Fruit fly (Drosophila melanogaster) whole organism, pupa: ENCODE measurements around the gene side-III.
A peak's percentile ranks its signal among the peaks of the same experiment; 100 is the strongest.

ENCODE experiments used
- CG10348 ChIP-seq: fragments of 200-800 bp; sonication (Bioruptor generic); IDR thresholded peaks from 2 replicates; pipeline ENCODE4 v1.3.6; 2022; ENCODE audit warnings: missing biosample characterization, missing genetic modification characterization
- CG12605 ChIP-seq: fragments of 200-800 bp; sonication (Bioruptor generic); IDR thresholded peaks from 2 replicates; pipeline ENCODE4 v1.3.6; 2022; ENCODE audit warnings: missing biosample characterization, missing genetic modification characterization
- CG13204 ChIP-seq: fragments of 200-800 bp; sonication (Bioruptor generic); optimal IDR thresholded peaks from 2 replicates; lab custom pipeline; 2018; ENCODE audit warnings: missing biosample characterization, mild to moderate bottlenecking, missing genetic modification characterization, moderate library complexity
- CG14655 ChIP-seq: fragments of 200-800 bp; sonication (Bioruptor generic); optimal IDR thresholded peaks from 3 replicates; lab custom pipeline; 2017; ENCODE audit warnings: mild to moderate bottlenecking, missing biosample characterization, missing genetic modification reagents, missing genetic modification characterization
- CG15710 ChIP-seq: fragments of 200-800 bp; sonication (Bioruptor generic); optimal IDR thresholded peaks from 2 replicates; lab custom pipeline; 2018; ENCODE audit warnings: missing biosample characterization, mild to moderate bottlenecking, missing genetic modification characterization, moderate library complexity
- CG17806 ChIP-seq: fragments of 200-800 bp; sonication (Bioruptor generic); optimal IDR thresholded peaks from 2 replicates; lab custom pipeline; 2018; ENCODE audit warnings: missing biosample characterization, mild to moderate bottlenecking, missing genetic modification characterization, moderate library complexity
- CG32121 ChIP-seq: fragments of 200-800 bp; sonication (Bioruptor generic); IDR thresholded peaks from 2 replicates; pipeline ENCODE4 v1.3.6; 2022; ENCODE audit warnings: missing biosample characterization, missing genetic modification characterization
- CG34367 ChIP-seq: fragments of 200-800 bp; sonication (Bioruptor generic); optimal IDR thresholded peaks from 2 replicates; lab custom pipeline; 2018; ENCODE audit warnings: missing biosample characterization, mild to moderate bottlenecking, missing genetic modification characterization
- CG4496 ChIP-seq: fragments of 200-800 bp; sonication (Bioruptor generic); IDR thresholded peaks from 3 replicates; pipeline ENCODE4 v1.3.6; 2022; ENCODE audit warnings: missing biosample characterization, missing genetic modification characterization
- CG8159 ChIP-seq: fragments of 200-800 bp; sonication (Bioruptor generic); optimal IDR thresholded peaks from 3 replicates; lab custom pipeline; 2018; ENCODE audit warnings: missing biosample characterization, mild to moderate bottlenecking, missing genetic modification characterization, moderate library complexity
- CG8301 ChIP-seq: fragments of 200-800 bp; sonication (Bioruptor generic); optimal IDR thresholded peaks from 2 replicates; lab custom pipeline; 2018; ENCODE audit warnings: missing biosample characterization, mild to moderate bottlenecking, missing genetic modification characterization
- CG9948 ChIP-seq: fragments of 200-800 bp; sonication (Bioruptor generic); optimal IDR thresholded peaks from 2 replicates; lab custom pipeline; 2018; ENCODE audit warnings: missing biosample characterization, mild to moderate bottlenecking, missing genetic modification characterization, moderate library complexity
- D1 ChIP-seq: fragments of 200-800 bp; sonication (Bioruptor generic); optimal IDR thresholded peaks from 2 replicates; lab custom pipeline; 2018; ENCODE audit warnings: missing biosample characterization, mild to moderate bottlenecking, missing genetic modification characterization, moderate library complexity
- EcR ChIP-seq: fragments of 200-800 bp; sonication (Bioruptor generic); optimal IDR thresholded peaks from 3 replicates; lab custom pipeline; 2019; ENCODE audit warnings: missing biosample characterization, missing genetic modification characterization, mild to moderate bottlenecking, moderate library complexity, missing genetic modification reagents
- Ets98B ChIP-seq: fragments of 200-800 bp; sonication (Bioruptor generic); IDR thresholded peaks from 2 replicates; pipeline ENCODE4 v1.3.6; 2022; ENCODE audit warnings: missing biosample characterization, missing genetic modification characterization
- Pif1A ChIP-seq: fragments of 200-800 bp; sonication (Bioruptor generic); optimal IDR thresholded peaks from 3 replicates; lab custom pipeline; 2016; ENCODE audit warnings: missing biosample characterization, missing genetic modification characterization
- Pif1B ChIP-seq: fragments of 200-800 bp; sonication (Bioruptor generic); optimal IDR thresholded peaks from 3 replicates; lab custom pipeline; 2016; ENCODE audit warnings: missing biosample characterization, missing genetic modification characterization
- Snoo ChIP-seq: fragments of 200-800 bp; sonication (Bioruptor generic); optimal IDR thresholded peaks from 3 replicates; lab custom pipeline; 2017; ENCODE audit warnings: missing biosample characterization, mild to moderate bottlenecking, missing genetic modification characterization, inconsistent platforms
- fd96Ca ChIP-seq: fragments of 200-800 bp; sonication (Bioruptor generic); IDR thresholded peaks from 3 replicates; pipeline ENCODE4 v1.3.6; 2022; ENCODE audit warnings: missing biosample characterization, missing genetic modification characterization
- gl ChIP-seq: fragments of 200-800 bp; sonication (Bioruptor generic); optimal IDR thresholded peaks from 2 replicates; lab custom pipeline; 2018; ENCODE audit warnings: missing biosample characterization, mild to moderate bottlenecking, missing genetic modification characterization
- rn ChIP-seq: fragments of 200-800 bp; sonication (Bioruptor generic); IDR thresholded peaks from 2 replicates; pipeline ENCODE4 v1.3.6; 2022; ENCODE audit warnings: missing biosample characterization, missing genetic modification characterization

The side-III gene

DNA sequence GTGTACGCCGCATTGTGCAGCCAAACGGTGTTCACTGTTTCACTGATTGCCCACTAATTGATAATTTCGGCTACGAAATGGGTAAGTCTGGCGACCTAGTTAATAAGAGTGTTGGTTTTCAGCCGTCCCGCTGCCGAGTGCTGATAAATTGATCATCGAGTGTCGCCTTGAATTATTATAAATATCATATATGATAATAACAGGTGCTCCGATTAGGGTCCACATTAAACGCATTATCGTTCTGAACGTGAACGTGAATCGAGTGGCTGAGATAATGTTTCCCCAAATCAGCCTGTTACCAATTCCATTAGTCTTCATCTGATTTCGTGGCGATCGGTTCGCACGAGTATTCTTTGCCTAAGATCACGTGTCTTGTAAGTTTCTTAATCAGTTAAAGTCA is 118.1 kb downstream of the side-III start:
- TF ChIP-seq CG15710 (tag; lab: Kevin White, UChicago) (no peak), CG9948 (no peak), CG14655 (GFP tag; lab: Kevin White, UChicago) (no peak), CG8301 (tag; lab: Kevin White, UChicago) (no peak), Pif1A (GFP tag; lab: Kevin White, UChicago) (no peak), fd96Ca (GFP tag; lab: Robert Waterston, UW) (no peak), CG4496 (GFP tag; lab: Robert Waterston, UW) (no peak), CG17806 (tag; lab: Kevin White, UChicago) (no peak), Snoo (tag; lab: Kevin White, UChicago) (no peak), CG13204 (GFP tag; lab: Kevin White, UChicago) (no peak), CG8159 (no peak), EcR (no peak), CG12605 (GFP tag; lab: Robert Waterston, UW) (no peak), gl (tag; lab: Kevin White, UChicago) (no peak)
- TF ChIP-seq, all 21 proteins: peak for 0

DNA sequence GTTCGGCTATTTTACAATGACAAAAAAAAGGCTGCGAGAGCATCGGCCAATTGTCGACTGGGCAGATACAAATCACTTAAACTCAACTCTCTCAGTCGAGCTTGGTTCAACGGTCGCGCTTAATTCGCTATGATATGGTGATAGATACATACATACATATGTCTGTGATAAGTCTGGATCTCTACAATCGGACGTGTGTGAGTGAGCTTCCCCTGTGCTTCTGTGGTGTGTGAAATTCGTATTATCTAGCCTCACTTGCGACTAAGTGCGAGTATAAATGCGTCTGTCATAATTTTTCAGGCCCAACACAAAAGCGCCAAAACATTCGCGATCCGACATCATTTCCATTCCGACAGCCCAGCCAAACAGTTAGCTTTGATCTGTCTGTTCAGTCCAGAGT is 118.5 kb downstream of the side-III start, which contains the start of gene CG1213:
CG1213 (plus strand) TSS at position 301 of the 400 bp plus-strand sequence.
- TF ChIP-seq Ets98B (GFP tag; lab: Robert Waterston, UW) (no peak), rn (no peak), CG4496 (GFP tag; lab: Robert Waterston, UW) (no peak), Pif1A (GFP tag; lab: Kevin White, UChicago) (no peak), CG17806 (tag; lab: Kevin White, UChicago) (no peak), CG8301 (tag; lab: Kevin White, UChicago) (no peak)

- TF ChIP-seq CG4496 (GFP tag; lab: Robert Waterston, UW) (peak; percentile 35; the same call in 1 of the 3 replicates), CG12605 (GFP tag; lab: Robert Waterston, UW) (no peak), Pif1B (GFP tag; lab: Kevin White, UChicago) (peak; percentile 33), CG17806 (tag; lab: Kevin White, UChicago) (peak; percentile 8), CG13204 (GFP tag; lab: Kevin White, UChicago) (no peak), CG14655 (GFP tag; lab: Kevin White, UChicago) (peak; percentile 29), CG9948 (no peak), CG34367 (tag; lab: Kevin White, UChicago) (peak; percentile 51), CG15710 (tag; lab: Kevin White, UChicago) (no peak), Pif1A (GFP tag; lab: Kevin White, UChicago) (peak; percentile 69)
These were observed 120.5 kb downstream of the side-III start for dm6 chr3R:5838683-5839365.

- TF ChIP-seq gl (tag; lab: Kevin White, UChicago) = no peak
- TF ChIP-seq CG9948 = no peak
- TF ChIP-seq CG10348 (GFP tag; lab: Robert Waterston, UW) = no peak
- TF ChIP-seq, all 21 proteins: peak for 0
These were observed 122.8 kb downstream of the side-III start for dm6 chr3R:5836536-5836935.

- TF ChIP-seq Snoo (tag; lab: Kevin White, UChicago) (peak; percentile 85), CG8301 (tag; lab: Kevin White, UChicago) (peak; percentile 95), gl (tag; lab: Kevin White, UChicago) (peak; percentile 55), D1 (tag; lab: Kevin White, UChicago) (no peak), CG14655 (GFP tag; lab: Kevin White, UChicago) (peak; percentile 93), Pif1A (GFP tag; lab: Kevin White, UChicago) (peak; percentile 89), CG15710 (tag; lab: Kevin White, UChicago) (peak; percentile 81), CG34367 (tag; lab: Kevin White, UChicago) (peak; percentile 77), CG9948 (no peak), Ets98B (GFP tag; lab: Robert Waterston, UW) (peak; percentile 96), CG4496 (GFP tag; lab: Robert Waterston, UW) (peak; percentile 96), rn (peak; percentile 88), CG10348 (GFP tag; lab: Robert Waterston, UW) (peak; percentile 64; the same call in 1 of the 2 replicates), fd96Ca (GFP tag; lab: Robert Waterston, UW) (peak; percentile 97), CG8159 (peak; percentile 83), Pif1B (GFP tag; lab: Kevin White, UChicago) (peak; percentile 87), CG13204 (GFP tag; lab: Kevin White, UChicago) (no peak), CG32121 (GFP tag; lab: Robert Waterston, UW) (peak; percentile 92), EcR (peak; percentile 12), CG12605 (GFP tag; lab: Robert Waterston, UW) (peak; percentile 90), CG17806 (tag; lab: Kevin White, UChicago) (peak; percentile 76)
These were observed 125.3 kb downstream of the side-III start for dm6 chr3R:5833948-5834504.
